Worm (Caenorhabditis elegans): ENCODE results near the gene svop-1.

Gene svop-1

DNA sequence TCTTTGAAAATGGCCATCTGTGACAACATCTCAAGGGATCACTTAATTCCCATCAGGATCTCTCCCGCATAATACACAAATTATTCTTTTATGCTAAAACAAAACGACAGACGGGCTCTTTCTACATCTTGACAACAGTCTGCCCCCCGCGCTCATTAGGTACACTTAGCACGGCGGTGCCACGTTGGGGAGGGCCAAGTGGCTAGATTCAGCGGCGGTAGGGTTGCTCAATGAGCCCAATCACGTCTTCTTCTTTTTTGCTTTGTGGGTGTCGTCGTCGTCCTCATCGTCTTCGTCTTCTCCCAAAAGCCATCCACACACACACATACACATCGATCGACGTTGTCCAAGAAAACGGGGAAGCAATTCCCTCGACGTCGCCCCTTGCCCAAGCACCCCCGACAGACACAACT lies 12.2 kb downstream of the svop-1 start:
- TF ChIP-seq dao-5 (tag; optimal IDR thresholded peaks at IDR 0.05) (no peak), W03F9.2 (tag; optimal IDR thresholded peaks at IDR 0.05) (no peak), him-1 (tag; optimal IDR thresholded peaks at IDR 0.05) (peak; percentile 60)

DNA sequence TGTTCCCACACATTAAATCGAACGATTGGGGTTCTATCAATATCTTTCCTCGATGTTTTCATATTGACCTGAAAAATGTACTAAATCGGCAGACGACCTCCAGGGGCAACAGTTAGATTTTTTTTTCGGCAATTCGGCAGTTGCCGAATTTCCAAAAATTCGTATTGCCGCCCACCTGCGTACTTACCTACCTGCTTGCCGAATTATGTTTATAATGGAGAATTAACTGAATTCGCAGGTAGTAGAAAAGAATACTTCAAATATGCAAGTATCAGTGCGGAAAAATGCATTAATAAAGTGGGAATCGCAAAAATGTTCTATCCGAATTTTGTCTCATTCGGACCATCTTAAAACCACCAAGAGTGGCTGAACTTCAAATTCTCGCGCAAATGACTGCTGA lies 15.6 kb downstream of the svop-1 start:
- TF ChIP-seq W03F9.2 (tag; optimal IDR thresholded peaks at IDR 0.05) = no peak
- TF ChIP-seq him-1 (tag; optimal IDR thresholded peaks at IDR 0.05) = no peak
- no peak for TF ChIP-seq dao-5 (tag; optimal IDR thresholded peaks at IDR 0.05)

DNA sequence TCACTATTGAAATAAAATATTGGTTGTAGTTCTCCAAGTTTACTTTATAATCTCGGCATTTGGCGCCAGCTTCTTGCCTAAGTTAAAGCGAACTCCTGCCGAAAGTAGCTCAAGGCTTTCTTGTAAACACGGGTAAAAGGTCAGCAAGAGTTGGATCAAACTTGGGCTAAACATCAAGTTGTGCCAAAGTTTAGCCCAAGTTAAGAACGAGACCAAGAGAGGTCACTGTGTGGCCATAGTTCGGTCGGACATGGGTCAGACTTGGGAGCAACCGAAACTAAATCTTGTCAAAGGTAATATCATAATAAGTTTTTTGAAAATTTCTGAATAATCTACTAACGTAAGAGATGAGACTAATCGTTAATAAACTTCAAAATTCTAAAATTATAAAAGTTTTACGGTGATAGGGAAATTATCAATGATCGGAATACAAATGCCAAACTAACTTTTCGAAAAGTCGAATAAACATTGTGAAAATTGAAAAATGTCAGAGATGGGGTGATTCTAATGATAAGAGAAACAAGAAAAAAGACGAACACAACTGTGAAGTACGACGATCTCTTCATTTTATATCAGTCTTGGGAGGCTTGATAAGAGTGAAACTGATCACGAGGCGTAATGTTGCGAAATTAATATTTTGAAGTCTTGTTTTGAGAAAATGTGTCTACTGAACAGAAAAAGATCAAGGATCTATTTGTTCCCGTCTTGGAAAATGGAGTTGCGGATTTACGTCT lies 17.2 kb downstream of the svop-1 start:
- peak; percentile 22 for TF ChIP-seq W03F9.2 (tag; optimal IDR thresholded peaks at IDR 0.05)
- no peak for TF ChIP-seq him-1 (tag; optimal IDR thresholded peaks at IDR 0.05)

DNA sequence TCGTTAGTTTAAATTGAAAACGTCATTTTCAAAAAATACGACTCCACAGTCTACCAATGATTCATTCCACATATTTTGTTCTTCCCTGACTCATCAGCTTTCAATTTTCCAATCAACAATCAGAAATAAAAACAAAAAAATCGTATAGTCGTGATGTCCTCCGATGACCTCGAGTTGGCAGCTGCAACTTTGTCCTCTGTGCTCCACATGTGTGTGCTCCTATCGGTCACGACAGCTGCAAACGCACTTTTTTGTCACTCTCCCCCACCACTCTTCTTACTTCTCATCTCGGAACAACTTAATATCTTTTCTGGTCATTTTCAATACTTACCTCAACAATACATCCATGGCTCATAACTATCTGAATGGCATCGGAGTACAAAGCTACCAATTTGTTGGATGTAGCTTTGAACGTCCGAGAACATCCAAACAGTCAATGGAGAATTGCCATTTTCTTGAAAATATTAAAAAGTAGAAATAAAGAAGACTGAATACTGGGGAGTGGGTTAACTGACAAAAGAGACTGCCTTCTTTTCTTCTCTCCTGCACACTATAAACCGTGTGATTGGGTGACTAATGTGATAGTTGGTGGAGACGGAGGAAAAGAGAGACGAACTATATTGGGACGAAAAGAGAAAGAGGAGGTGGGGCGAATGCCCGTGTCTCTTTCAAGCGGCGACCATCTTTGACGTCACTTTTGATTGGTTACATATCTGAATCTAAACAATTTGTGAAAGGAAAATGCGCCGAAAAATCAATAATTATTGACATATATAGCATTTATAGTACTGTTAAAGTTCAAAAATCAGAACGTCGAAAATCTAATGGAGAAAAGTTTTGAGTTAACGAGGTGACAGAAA lies 18.1 kb downstream of the svop-1 start:
- no peak for TF ChIP-seq dao-5 (tag; optimal IDR thresholded peaks at IDR 0.05)
- TF ChIP-seq W03F9.2 (tag; optimal IDR thresholded peaks at IDR 0.05) = no peak
- TF ChIP-seq him-1 (tag; optimal IDR thresholded peaks at IDR 0.05) = no peak

DNA sequence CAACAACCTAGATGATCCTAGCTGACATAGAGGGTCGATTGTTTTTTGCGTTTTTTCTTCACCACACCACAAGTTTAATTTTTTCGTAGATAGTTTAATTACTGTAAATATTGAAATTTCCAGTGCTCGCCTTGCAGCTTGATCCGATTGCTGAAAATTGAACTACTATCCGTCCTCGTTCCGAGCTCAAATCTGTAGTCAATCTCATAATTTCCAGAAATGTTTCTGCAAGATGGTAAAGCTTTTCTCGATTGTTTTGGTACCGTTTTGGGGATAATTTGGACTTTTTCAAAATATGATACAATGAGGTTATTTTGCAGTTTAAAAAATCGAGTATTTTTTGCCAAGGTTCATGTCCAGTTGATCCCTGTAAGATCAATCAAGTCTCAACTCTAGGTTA lies 19.2 kb downstream of the svop-1 start:
- TF ChIP-seq him-1 (tag; optimal IDR thresholded peaks at IDR 0.05) (no peak), dao-5 (tag; optimal IDR thresholded peaks at IDR 0.05) (no peak), W03F9.2 (tag; optimal IDR thresholded peaks at IDR 0.05) (no peak)

DNA sequence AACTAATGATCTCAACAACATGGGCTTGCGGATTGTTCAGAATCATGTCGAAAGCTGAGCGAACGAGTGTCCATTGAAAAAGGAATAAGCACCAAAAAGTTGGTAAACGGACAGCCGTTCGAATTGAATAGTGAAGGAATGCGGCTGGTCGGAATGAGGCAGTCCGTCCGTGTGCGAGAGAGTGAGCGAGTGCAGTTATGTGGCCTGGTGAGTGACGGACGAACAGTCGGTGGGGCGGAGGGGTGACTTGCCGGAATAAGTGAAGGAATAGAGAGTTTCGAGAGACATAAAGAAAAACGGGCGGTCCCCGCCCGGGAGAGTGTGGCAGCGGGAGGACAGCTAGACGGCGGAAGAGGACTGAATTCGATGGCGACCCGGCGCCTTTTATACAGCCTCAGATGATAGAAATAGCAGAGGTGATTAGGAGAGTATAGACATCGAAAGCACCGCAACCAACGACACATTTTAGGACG lies 20.0 kb downstream of the svop-1 start:
- TF ChIP-seq dao-5 (tag; optimal IDR thresholded peaks at IDR 0.05) (peak; percentile 45), him-1 (tag; optimal IDR thresholded peaks at IDR 0.05) (no peak), W03F9.2 (tag; optimal IDR thresholded peaks at IDR 0.05) (peak; percentile 45)

DNA sequence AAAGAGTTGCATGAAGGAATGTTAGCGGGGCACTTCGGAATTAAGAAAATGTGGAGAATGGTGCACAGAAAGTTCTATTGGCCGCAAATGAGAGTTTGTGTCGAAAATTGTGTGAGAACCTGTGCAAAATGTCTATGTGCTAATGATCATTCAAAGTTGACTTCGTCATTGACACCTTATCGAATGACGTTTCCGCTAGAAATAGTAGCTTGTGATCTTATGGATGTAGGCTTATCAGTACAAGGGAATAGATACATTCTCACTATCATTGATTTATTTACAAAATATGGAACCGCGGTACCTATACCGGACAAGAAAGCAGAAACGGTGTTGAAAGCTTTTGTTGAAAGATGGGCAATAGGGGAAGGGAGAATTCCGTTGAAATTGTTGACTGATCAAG lies 26.8 kb downstream of the svop-1 start:
- TF ChIP-seq him-1 (tag; optimal IDR thresholded peaks at IDR 0.05) = no peak
- no peak for TF ChIP-seq dao-5 (tag; optimal IDR thresholded peaks at IDR 0.05)

DNA sequence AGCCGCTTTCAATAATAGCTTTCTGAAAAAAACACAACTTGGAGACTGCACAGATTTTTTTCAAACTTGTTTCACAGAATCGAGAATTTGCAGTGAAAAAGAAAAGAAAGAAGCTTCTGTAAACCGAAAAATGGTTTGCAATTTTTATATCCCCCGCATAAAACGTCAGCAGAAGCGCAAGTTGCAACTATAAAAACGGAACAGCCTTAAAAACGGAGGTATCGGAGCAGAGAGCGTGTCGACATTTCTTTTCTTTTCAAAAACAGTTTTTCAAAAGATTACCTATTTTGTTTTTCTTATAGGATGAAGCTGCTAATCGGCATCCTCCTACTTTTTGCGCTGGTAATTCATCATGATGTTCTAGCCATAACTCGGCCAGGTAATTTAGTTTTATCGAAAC lies 33.3 kb downstream of the svop-1 start, which contains the start of gene plg-1:
Gene plg-1 (plus strand): TSS at position 301 of the 400 bp plus-strand sequence.
- no peak for TF ChIP-seq dao-5 (tag; optimal IDR thresholded peaks at IDR 0.05)
- no peak for TF ChIP-seq him-1 (tag; optimal IDR thresholded peaks at IDR 0.05)
- no peak for TF ChIP-seq W03F9.2 (tag; optimal IDR thresholded peaks at IDR 0.05)

DNA sequence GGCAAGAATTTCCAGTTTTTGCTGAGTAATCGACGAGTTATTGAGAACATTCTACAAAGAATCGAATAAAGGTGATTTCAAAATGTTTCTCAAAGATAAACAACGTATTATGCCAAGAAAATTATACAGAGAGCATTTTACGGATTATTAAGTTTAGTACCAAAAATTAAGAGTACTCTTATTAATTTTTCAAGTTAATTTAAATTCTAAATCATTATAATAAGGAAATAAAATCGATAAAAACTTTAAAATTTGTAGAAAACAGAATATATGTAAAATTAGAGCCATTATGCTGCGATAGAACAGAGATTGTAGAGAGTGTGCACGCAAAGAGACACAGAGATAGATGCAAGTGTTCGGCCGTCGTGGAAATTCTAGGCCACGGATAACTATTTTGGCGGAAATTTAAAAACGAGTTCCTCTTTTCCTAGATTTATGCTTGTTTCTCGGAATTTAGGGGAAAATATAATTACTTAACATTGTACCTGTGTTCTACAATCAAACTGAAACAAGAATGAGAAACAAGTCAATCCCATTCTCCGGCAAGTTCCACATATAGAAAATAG lies 34.7 kb downstream of the svop-1 start, which contains the start of gene F44E2.9:
Gene F44E2.9 (minus strand): TSS at position 51 of the 566 bp plus-strand sequence.
- TF ChIP-seq W03F9.2 (tag; optimal IDR thresholded peaks at IDR 0.05) = peak; percentile 85
- no peak for TF ChIP-seq dao-5 (tag; optimal IDR thresholded peaks at IDR 0.05)

DNA sequence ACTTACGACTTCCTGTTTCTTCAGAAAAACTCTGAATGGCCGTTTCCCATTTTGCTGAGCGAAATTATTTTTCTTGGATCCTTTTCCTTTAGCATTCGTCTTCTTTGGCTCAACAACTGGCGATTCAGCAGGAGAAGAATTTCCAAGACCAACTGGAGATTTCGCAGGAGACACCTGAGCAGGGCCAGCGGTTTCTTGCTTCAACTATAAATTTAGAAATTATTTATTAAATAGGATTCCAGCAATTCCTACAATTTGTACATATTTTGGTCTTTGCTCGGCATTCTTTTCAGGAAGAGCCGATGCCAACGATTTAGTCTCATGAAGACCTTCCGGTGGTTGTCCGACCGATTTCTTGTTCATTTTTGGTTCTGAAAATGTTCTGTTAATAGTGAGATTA lies 35.8 kb downstream of the svop-1 start, which contains the start of gene F44E2.8:
Gene F44E2.8 (minus strand): TSS at position 371 of the 400 bp plus-strand sequence.
- TF ChIP-seq dao-5 (tag; optimal IDR thresholded peaks at IDR 0.05) = no peak
- TF ChIP-seq him-1 (tag; optimal IDR thresholded peaks at IDR 0.05) = no peak
- no peak for TF ChIP-seq W03F9.2 (tag; optimal IDR thresholded peaks at IDR 0.05)

DNA sequence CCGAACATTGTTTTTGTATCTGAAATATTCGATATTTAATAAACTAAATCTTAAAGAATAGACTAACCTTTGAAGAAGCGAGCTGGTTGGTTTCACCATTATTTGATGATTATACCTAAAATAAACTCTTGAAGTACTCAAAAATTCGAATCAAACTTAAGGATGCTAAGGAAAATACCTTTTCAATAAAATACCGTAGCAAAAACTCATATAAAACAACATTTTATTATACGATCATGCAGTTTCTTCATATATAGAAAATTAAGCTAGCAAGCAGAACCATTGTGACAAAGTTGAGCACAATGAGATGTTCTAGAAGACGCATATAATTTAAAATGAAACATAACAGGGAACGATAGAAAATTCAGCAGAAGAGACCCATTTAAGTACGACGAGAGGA lies 36.9 kb downstream of the svop-1 start, which contains the start of gene F44E2.7:
Gene F44E2.7 (minus strand): TSS at position 101 of the 400 bp plus-strand sequence.
- TF ChIP-seq him-1 (tag; optimal IDR thresholded peaks at IDR 0.05) (no peak), W03F9.2 (tag; optimal IDR thresholded peaks at IDR 0.05) (no peak), dao-5 (tag; optimal IDR thresholded peaks at IDR 0.05) (no peak)

DNA sequence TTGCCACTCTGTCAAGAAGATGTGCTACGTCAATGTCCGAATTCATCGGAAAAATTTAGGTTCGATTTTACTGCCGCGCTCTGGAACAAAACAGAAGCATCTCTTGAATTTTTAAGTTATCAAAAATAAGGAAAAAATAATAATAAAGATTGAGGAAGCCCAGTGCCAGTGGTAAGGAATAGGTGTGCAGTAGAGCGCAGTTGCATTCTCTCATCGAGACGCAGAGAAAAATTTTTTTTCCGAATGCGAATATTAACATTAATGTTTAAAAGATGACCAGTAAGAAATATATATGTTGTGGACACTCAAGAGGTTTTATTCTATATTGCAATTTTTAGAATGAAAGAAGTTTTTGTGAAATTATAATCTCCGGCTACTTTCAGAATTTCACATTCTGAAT lies 37.6 kb downstream of the svop-1 start:
- TF ChIP-seq W03F9.2 (tag; optimal IDR thresholded peaks at IDR 0.05) (peak; percentile 73), dao-5 (tag; optimal IDR thresholded peaks at IDR 0.05) (no peak)

DNA sequence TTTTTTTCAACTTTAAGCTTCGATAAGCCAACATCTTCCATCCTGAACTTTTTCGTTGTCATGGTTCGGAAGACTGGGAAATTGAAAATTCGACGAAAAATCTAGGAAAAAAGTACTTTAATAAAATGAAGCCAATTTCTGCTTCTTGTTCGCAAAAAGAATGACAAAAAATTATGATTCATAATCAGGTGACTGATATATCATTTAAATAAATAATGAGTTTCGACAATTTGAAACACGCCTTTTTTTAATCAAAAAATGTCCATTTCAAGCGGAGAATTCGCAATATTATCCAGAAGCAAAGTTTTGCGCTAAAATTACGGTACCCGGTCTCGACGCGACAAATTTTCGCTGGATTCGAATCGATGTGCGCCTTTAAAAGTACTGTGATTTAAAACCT lies 40.2 kb downstream of the svop-1 start, which contains the start of gene F44E2.6:
Gene F44E2.6 (minus strand): TSS at position 101 of the 400 bp plus-strand sequence.
- no peak for TF ChIP-seq him-1 (tag; optimal IDR thresholded peaks at IDR 0.05)
- TF ChIP-seq W03F9.2 (tag; optimal IDR thresholded peaks at IDR 0.05) = no peak
- no peak for TF ChIP-seq dao-5 (tag; optimal IDR thresholded peaks at IDR 0.05)

DNA sequence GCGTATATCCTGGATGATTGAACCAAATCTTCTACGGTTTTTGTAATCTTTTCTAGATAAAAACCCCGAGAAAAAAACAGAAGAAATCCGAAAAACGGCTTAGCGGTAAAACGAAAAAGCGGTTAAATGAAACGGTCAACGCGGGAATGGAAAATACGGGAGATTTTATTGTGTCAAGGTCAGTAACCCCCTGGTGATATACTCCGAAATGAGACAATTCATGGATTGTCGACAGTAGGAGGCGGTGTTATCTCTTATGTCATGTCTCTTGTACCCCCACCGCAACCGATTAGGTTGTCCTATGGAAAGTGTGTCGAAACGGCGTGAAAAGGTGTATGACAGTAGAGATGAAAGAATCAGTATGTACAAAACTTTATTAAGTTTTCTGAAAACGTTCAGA lies 41.2 kb downstream of the svop-1 start:
- no peak for TF ChIP-seq W03F9.2 (tag; optimal IDR thresholded peaks at IDR 0.05)
- no peak for TF ChIP-seq dao-5 (tag; optimal IDR thresholded peaks at IDR 0.05)
- TF ChIP-seq him-1 (tag; optimal IDR thresholded peaks at IDR 0.05) = no peak

Measured in whole organism, L4/young adult.